Worm (Caenorhabditis elegans) whole organism, late embryonic: ENCODE measurements around the gene F07G6.8.
A peak's percentile ranks its signal among the peaks of the same experiment; 100 is the strongest.
"Not testable (repeated sequence)": the region's sequence is repeated elsewhere in the genome, so short reads cannot be mapped to it uniquely, and the experiment has no call there.

ENCODE experiments used
- C08G9.2 ChIP-seq: sonication (generic microtip); optimal IDR thresholded peaks from 2 replicates; lab custom pipeline; 2016; ENCODE audit warnings: mild to moderate bottlenecking, missing genetic modification characterization, moderate library complexity, missing compliant biosample characterization
- C38D4.7 ChIP-seq: fragments of 200-800 bp; sonication (Bioruptor generic); optimal IDR thresholded peaks from 2 replicates; lab custom pipeline; 2018; ENCODE audit warnings: mild to moderate bottlenecking, missing genetic modification characterization, moderate library complexity, missing compliant biosample characterization
- Y22D7AL.16 ChIP-seq: sonication (generic microtip); optimal IDR thresholded peaks from 2 replicates; lab custom pipeline; 2016; ENCODE audit warnings: missing genetic modification characterization, missing compliant biosample characterization
- ceh-19 ChIP-seq: fragments of 200-800 bp; sonication (Bioruptor generic); optimal IDR thresholded peaks from 2 replicates; lab custom pipeline; 2018; ENCODE audit warnings: mild to moderate bottlenecking, missing genetic modification characterization, missing compliant biosample characterization
- ceh-22 ChIP-seq: sonication (generic microtip); optimal IDR thresholded peaks from 2 replicates; lab custom pipeline; 2017; ENCODE audit warnings: missing biosample characterization, missing genetic modification characterization
- ceh-24 ChIP-seq: sonication (generic microtip); optimal IDR thresholded peaks from 2 replicates; lab custom pipeline; 2016; ENCODE audit warnings: mild to moderate bottlenecking, missing genetic modification characterization, missing compliant biosample characterization
- ceh-30 ChIP-seq: fragments of 150-350 bp; optimal IDR thresholded peaks from 2 replicates; lab custom pipeline; 2014; ENCODE audit warnings: missing biosample characterization, missing genetic modification characterization
- ceh-31 ChIP-seq: sonication (generic microtip); optimal IDR thresholded peaks from 2 replicates; lab custom pipeline; 2016; ENCODE audit warnings: missing genetic modification characterization, missing compliant biosample characterization
- dmd-4 ChIP-seq: sonication (generic microtip); optimal IDR thresholded peaks from 2 replicates; lab custom pipeline; 2016; ENCODE audit warnings: borderline replicate concordance, missing genetic modification characterization, missing compliant biosample characterization
- elt-2 ChIP-seq: sonication (generic microtip); optimal IDR thresholded peaks from 2 replicates; lab custom pipeline; 2016; ENCODE audit warnings: missing genetic modification reagents, missing genetic modification characterization, missing compliant biosample characterization
- fax-1 ChIP-seq: sonication (generic microtip); optimal IDR thresholded peaks from 2 replicates; lab custom pipeline; 2016; ENCODE audit warnings: missing genotype, missing genetic modification characterization, missing compliant biosample characterization
- fkh-10 ChIP-seq: fragments of 150-350 bp; optimal IDR thresholded peaks from 2 replicates; lab custom pipeline; 2014; ENCODE audit warnings: missing biosample characterization, missing genetic modification reagents, missing genetic modification characterization
- fkh-6 ChIP-seq: sonication (generic microtip); optimal IDR thresholded peaks from 2 replicates; lab custom pipeline; 2016; ENCODE audit warnings: missing genetic modification characterization, missing compliant biosample characterization
- hlh-13 ChIP-seq: fragments of 200-800 bp; sonication (Bioruptor generic); optimal IDR thresholded peaks from 2 replicates; lab custom pipeline; 2018; ENCODE audit warnings: mild to moderate bottlenecking, missing genetic modification characterization, missing compliant biosample characterization
- hlh-15 ChIP-seq: sonication (generic microtip); optimal IDR thresholded peaks from 2 replicates; lab custom pipeline; 2016; ENCODE audit warnings: missing genetic modification characterization, missing compliant biosample characterization
- hlh-30 ChIP-seq: sonication (generic microtip); optimal IDR thresholded peaks from 2 replicates; lab custom pipeline; 2017; ENCODE audit warnings: antibody characterized with exemption, missing genetic modification characterization, missing compliant biosample characterization; ENCODE audit not compliant: insufficient read depth
- hlh-6 ChIP-seq: sonication (generic microtip); optimal IDR thresholded peaks from 2 replicates; lab custom pipeline; 2016; ENCODE audit warnings: missing genotype, missing genetic modification characterization, missing compliant biosample characterization
- lim-6 ChIP-seq: sonication (generic microtip); optimal IDR thresholded peaks from 2 replicates; lab custom pipeline; 2016; ENCODE audit warnings: missing genetic modification characterization, missing compliant biosample characterization
- lin-11 ChIP-seq: fragments of 200-800 bp; sonication (Bioruptor generic); optimal IDR thresholded peaks from 2 replicates; lab custom pipeline; 2018; ENCODE audit warnings: mild to moderate bottlenecking, missing genetic modification characterization, missing compliant biosample characterization
- nfya-1 ChIP-seq: sonication (generic microtip); optimal IDR thresholded peaks from 2 replicates; lab custom pipeline; 2017; ENCODE audit warnings: missing genetic modification characterization, mild to moderate bottlenecking, missing compliant biosample characterization, antibody characterized with exemption, moderate library complexity
- nhr-232 ChIP-seq: sonication (generic microtip); optimal IDR thresholded peaks from 2 replicates; lab custom pipeline; 2016; ENCODE audit warnings: missing genetic modification characterization, missing compliant biosample characterization
- pag-3 ChIP-seq: sonication (generic microtip); optimal IDR thresholded peaks from 2 replicates; lab custom pipeline; 2016; ENCODE audit warnings: missing compliant biosample characterization, missing genetic modification characterization, borderline replicate concordance
- pha-2 ChIP-seq: sonication (generic microtip); optimal IDR thresholded peaks from 2 replicates; lab custom pipeline; 2017; ENCODE audit warnings: mild to moderate bottlenecking, missing genetic modification characterization, missing compliant biosample characterization
- pha-4 ChIP-seq: fragments of 150-350 bp; optimal IDR thresholded peaks from 2 replicates; lab custom pipeline; 2018; ENCODE audit warnings: missing biosample characterization, missing genetic modification reagents, missing genetic modification characterization
- rnt-1 ChIP-seq: sonication (generic microtip); optimal IDR thresholded peaks from 2 replicates; lab custom pipeline; 2016; ENCODE audit warnings: missing genetic modification characterization, missing compliant biosample characterization
- sox-4 ChIP-seq: sonication (generic microtip); optimal IDR thresholded peaks from 2 replicates; lab custom pipeline; 2017; ENCODE audit warnings: mild to moderate bottlenecking, missing genetic modification characterization, inconsistent platforms, missing compliant biosample characterization
- syd-9 ChIP-seq: sonication (generic microtip); optimal IDR thresholded peaks from 2 replicates; lab custom pipeline; 2016; ENCODE audit warnings: mild to moderate bottlenecking, missing genetic modification characterization, moderate library complexity, missing compliant biosample characterization
- tbx-7 ChIP-seq: sonication (generic microtip); optimal IDR thresholded peaks from 2 replicates; lab custom pipeline; 2016; ENCODE audit warnings: missing genotype, missing genetic modification characterization, missing compliant biosample characterization
- unc-3 ChIP-seq, 2 experiments: fragments of 200-800 bp in 1 of 2; sonication (Bioruptor generic) in 1 of 2; sonication (generic microtip) in 1 of 2; conservative IDR thresholded peaks in 1 of 2; optimal IDR thresholded peaks in 1 of 2; 2 replicates each; pipeline versions ENCODE4 v1.3.6 to Lab custom; 2016 to 2022; ENCODE audit warnings: missing compliant biosample characterization in 2 of 2, missing genetic modification characterization in 2 of 2, missing genetic modification reagents in 1 of 2
- unc-42 ChIP-seq: sonication (generic microtip); optimal IDR thresholded peaks from 2 replicates; lab custom pipeline; 2016; ENCODE audit warnings: missing genotype, missing genetic modification characterization, missing compliant biosample characterization
- unc-55 ChIP-seq: sonication (generic microtip); optimal IDR thresholded peaks from 2 replicates; lab custom pipeline; 2017; ENCODE audit warnings: missing biosample characterization, missing genetic modification reagents, missing genetic modification characterization
- zip-5 ChIP-seq: sonication (generic microtip); optimal IDR thresholded peaks from 2 replicates; lab custom pipeline; 2016; ENCODE audit warnings: missing genetic modification characterization, missing compliant biosample characterization

Gene F07G6.8

DNA sequence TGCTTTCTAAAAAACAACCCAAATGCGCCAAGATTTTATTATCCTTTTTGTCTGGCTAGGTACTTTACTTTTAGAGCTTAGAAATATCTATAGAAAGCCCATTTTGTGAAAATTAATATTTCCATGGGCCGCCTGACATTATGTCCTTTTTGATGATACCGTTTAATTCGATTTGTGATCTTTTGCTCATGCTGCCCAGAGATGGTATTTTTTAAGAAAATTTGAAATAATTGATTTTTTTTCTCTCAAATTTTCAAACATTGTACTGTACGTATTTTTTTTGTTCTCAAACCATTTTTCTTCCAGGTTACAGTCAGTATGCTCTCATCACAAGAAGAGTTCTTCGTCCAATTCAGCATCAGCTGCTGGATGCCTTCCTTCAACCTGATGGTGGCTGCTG lies 22.3 kb upstream of the F07G6.8 start, which contains the start of gene Y75D11A.2:
Y75D11A.2 (plus strand) TSS at position 301 of the 400 bp plus-strand sequence.
- not testable (repeated sequence) for TF ChIP-seq fkh-6 (tag; lab: Kevin White, UChicago); unc-3 (GFP tag; conservative IDR thresholded peaks at IDR 0.05; lab: Robert Waterston, UW); unc-3 (tag; optimal IDR thresholded peaks at IDR 0.05; lab: Kevin White, UChicago); hlh-6 (tag; lab: Kevin White, UChicago)

- TF ChIP-seq zip-5 (tag; lab: Kevin White, UChicago), result no peak
- TF ChIP-seq fkh-10 (GFP tag; lab: Kevin White, UChicago), result no peak
- no peak for TF ChIP-seq nhr-232 (tag; lab: Kevin White, UChicago)
- no peak for TF ChIP-seq ceh-22 (tag; lab: Kevin White, UChicago)
- TF ChIP-seq rnt-1 (tag; lab: Kevin White, UChicago), result no peak
- no peak for TF ChIP-seq lin-11
- no peak for TF ChIP-seq C08G9.2 (tag; lab: Kevin White, UChicago)
- TF ChIP-seq ceh-31 (tag; lab: Kevin White, UChicago), result no peak
- no peak for TF ChIP-seq ceh-19
- no peak for TF ChIP-seq hlh-30 (tag; lab: Kevin White, UChicago)
- no peak for TF ChIP-seq C38D4.7 (GFP tag; lab: Kevin White, UChicago)
- no peak for TF ChIP-seq unc-55 (GFP tag; lab: Kevin White, UChicago)
- TF ChIP-seq elt-2, result no peak
- TF ChIP-seq sox-4 (tag; lab: Kevin White, UChicago), result no peak
- TF ChIP-seq hlh-15 (tag; lab: Kevin White, UChicago), result no peak
- TF ChIP-seq tbx-7, result no peak
- no peak for TF ChIP-seq Y22D7AL.16 (tag; lab: Kevin White, UChicago)
- no peak for TF ChIP-seq fax-1 (tag; lab: Kevin White, UChicago)
- TF ChIP-seq fkh-6 (tag; lab: Kevin White, UChicago), result no peak
Observed at ce11 chrX:1737606-1738005, 17.3 kb upstream of the F07G6.8 start, which contains the start of gene F07G6.10. Gene F07G6.10, plus strand, starts transcription at chrX:1737906.

- TF ChIP-seq ceh-31 (tag; lab: Kevin White, UChicago), result no peak
- peak; percentile 17 for TF ChIP-seq hlh-30 (tag; lab: Kevin White, UChicago)
Observed at ce11 chrX:1735941-1736340, 15.7 kb upstream of the F07G6.8 start, which contains the start of gene F07G6.12. Gene F07G6.12, plus strand, starts transcription at chrX:1736241.

DNA sequence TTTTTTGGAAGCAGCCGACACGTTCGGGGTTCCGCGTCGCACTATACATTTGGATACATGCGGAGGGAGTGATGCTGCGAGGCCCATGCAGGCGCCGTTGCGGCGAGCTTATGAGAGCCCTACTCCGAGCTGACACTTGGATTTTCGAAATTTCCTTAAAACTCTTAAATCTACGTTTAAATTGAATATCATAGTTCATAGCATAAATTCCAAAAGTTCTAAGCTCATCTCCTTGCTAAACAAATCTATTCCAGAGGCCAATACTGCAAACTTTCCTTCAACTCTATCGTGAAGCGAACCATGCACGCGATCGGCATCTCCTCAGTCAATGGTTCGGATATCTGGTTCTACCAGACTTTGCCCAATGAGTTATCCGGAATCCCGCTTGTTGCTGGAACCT lies 9.3 kb upstream of the F07G6.8 start, which contains the start of gene dgn-3:
dgn-3 (plus strand) TSS at position 301 of the 400 bp plus-strand sequence.
- TF ChIP-seq fkh-10 (GFP tag; lab: Kevin White, UChicago) (no peak), hlh-13 (GFP tag; lab: Kevin White, UChicago) (no peak), ceh-31 (tag; lab: Kevin White, UChicago) (no peak)

DNA sequence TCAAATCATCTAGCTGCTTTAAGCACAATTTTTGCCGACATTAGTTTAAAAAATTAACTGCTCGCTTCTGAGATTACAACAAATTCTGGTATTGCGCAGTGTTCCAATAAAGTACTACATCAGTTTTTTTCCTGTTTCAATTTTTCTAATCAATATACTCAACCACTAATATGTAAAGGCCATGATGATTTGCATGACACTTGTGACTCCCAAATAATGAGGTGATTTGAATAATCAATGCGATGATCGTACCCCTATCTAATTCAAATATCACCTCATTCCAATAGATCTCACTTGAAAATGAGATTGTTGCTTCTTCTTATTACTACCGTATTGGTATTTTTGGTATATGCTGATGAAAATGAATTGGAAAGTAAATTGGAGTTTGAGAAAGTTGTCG lies 6.8 kb upstream of the F07G6.8 start, which contains the start of gene F07G6.2:
F07G6.2 (plus strand) TSS at position 301 of the 400 bp plus-strand sequence.
- TF ChIP-seq pha-2 (tag; lab: Kevin White, UChicago), result no peak
- no peak for TF ChIP-seq ceh-24 (tag; lab: Kevin White, UChicago)
- TF ChIP-seq syd-9, result no peak
- no peak for TF ChIP-seq hlh-6 (tag; lab: Kevin White, UChicago)
- TF ChIP-seq unc-42 (tag; lab: Kevin White, UChicago), result no peak
- no peak for TF ChIP-seq dmd-4 (tag; lab: Kevin White, UChicago)
- no peak for TF ChIP-seq lim-6 (tag; lab: Kevin White, UChicago)
- TF ChIP-seq pag-3, result no peak
- no peak for TF ChIP-seq ceh-30
- no peak for TF ChIP-seq nfya-1 (tag; lab: Kevin White, UChicago)
- TF ChIP-seq pha-4 (tag; lab: Kevin White, UChicago), result no peak
